Worm (Caenorhabditis elegans) whole organism, early embryonic: Measurements from ENCODE around the gene C07B5.6.

ENCODE experiments used
- B0310.2 ChIP-seq: sonication (generic microtip); optimal IDR thresholded peaks from 2 replicates; lab custom pipeline; 2016; ENCODE audit warnings: mild to moderate bottlenecking, missing genetic modification characterization, missing compliant biosample characterization
- F13C5.2 ChIP-seq: sonication (generic microtip); optimal IDR thresholded peaks from 2 replicates; lab custom pipeline; 2017; ENCODE audit warnings: mild to moderate bottlenecking, missing genetic modification characterization, inconsistent platforms, missing compliant biosample characterization
- aly-1 ChIP-seq: sonication (generic microtip); optimal IDR thresholded peaks from 2 replicates; lab custom pipeline; 2016; ENCODE audit warnings: missing genetic modification characterization, missing compliant biosample characterization
- ama-1 ChIP-seq: fragments of 150-350 bp; optimal IDR thresholded peaks from 2 replicates; lab custom pipeline; 2014
- ceh-13 ChIP-seq: fragments of 200-800 bp; sonication (Bioruptor generic); optimal IDR thresholded peaks from 2 replicates; lab custom pipeline; 2018; ENCODE audit warnings: mild to moderate bottlenecking, missing genetic modification characterization, missing compliant biosample characterization
- ceh-36 ChIP-seq: sonication (generic microtip); optimal IDR thresholded peaks from 2 replicates; lab custom pipeline; 2016; ENCODE audit warnings: missing genetic modification characterization, inconsistent platforms, missing compliant biosample characterization
- ets-7 ChIP-seq: sonication (generic microtip); optimal IDR thresholded peaks from 2 replicates; lab custom pipeline; 2016; ENCODE audit warnings: missing genotype, missing genetic modification characterization, missing compliant biosample characterization
- flt-1 ChIP-seq: fragments of 200-800 bp; sonication (Bioruptor generic); IDR thresholded peaks from 2 replicates; pipeline ENCODE4 v1.3.6; 2022; ENCODE audit warnings: missing genetic modification characterization, missing compliant biosample characterization
- hmg-4 ChIP-seq: fragments of 200-800 bp; sonication (Bioruptor generic); optimal IDR thresholded peaks from 2 replicates; lab custom pipeline; 2018; ENCODE audit warnings: mild to moderate bottlenecking, missing genetic modification characterization, missing compliant biosample characterization
- hnd-1 ChIP-seq: sonication (generic microtip); optimal IDR thresholded peaks from 2 replicates; lab custom pipeline; 2016; ENCODE audit warnings: missing genetic modification characterization, missing compliant biosample characterization
- pes-1 ChIP-seq: fragments of 200-800 bp; sonication (Bioruptor generic); IDR thresholded peaks from 2 replicates; pipeline ENCODE4 v1.3.6; 2022; ENCODE audit warnings: missing genetic modification reagents, missing genetic modification characterization, missing compliant biosample characterization
- scrt-1 ChIP-seq: fragments of 200-800 bp; sonication (Bioruptor generic); IDR thresholded peaks from 2 replicates; pipeline ENCODE4 v1.3.6; 2022; ENCODE audit warnings: missing genetic modification characterization, missing compliant biosample characterization
- sea-1 ChIP-seq: fragments of 200-800 bp; sonication (Bioruptor generic); conservative IDR thresholded peaks from 2 replicates; pipeline ENCODE4 v1.3.6; 2022; ENCODE audit warnings: missing genetic modification characterization, missing compliant biosample characterization
- tra-4 ChIP-seq: sonication (generic microtip); optimal IDR thresholded peaks from 2 replicates; lab custom pipeline; 2017; ENCODE audit warnings: missing genetic modification characterization, missing compliant biosample characterization

- TF ChIP-seq ama-1 (lab: Kevin White, UChicago), result no peak
- TF ChIP-seq F13C5.2 (tag; lab: Kevin White, UChicago), result no peak
- TF ChIP-seq aly-1 (tag; lab: Kevin White, UChicago), result no peak
- TF ChIP-seq sea-1 (GFP tag; lab: Robert Waterston, UW), result no peak
- no peak for TF ChIP-seq ets-7
- no peak for TF ChIP-seq tra-4
- TF ChIP-seq flt-1 (GFP tag; lab: Robert Waterston, UW), result no peak
- TF ChIP-seq ceh-13, result no peak
- no peak for TF ChIP-seq hmg-4 (GFP tag; lab: Kevin White, UChicago)
- no peak for TF ChIP-seq hnd-1 (tag; lab: Kevin White, UChicago)
- no peak for TF ChIP-seq ceh-36 (tag; lab: Kevin White, UChicago)
- no peak for TF ChIP-seq pes-1 (GFP tag; lab: Robert Waterston, UW)
- TF ChIP-seq scrt-1, result no peak
- no peak for TF ChIP-seq B0310.2 (tag; lab: Kevin White, UChicago)
Observed at ce11 chrX:9509516-9509915, 9.3 kb upstream of the C07B5.6 start.
